Fruit fly (Drosophila melanogaster): ENCODE measurements around the gene CG14717.

The CG14717 gene

dm6 chr3R:11721593-11721992 lies 25.3 kb downstream of the CG14717 start, which contains the start of gene CG12594:
CG12594 (plus strand) TSS chr3R:11721734.
- TF ChIP-seq Hr39 (optimal IDR thresholded peaks at IDR 0.05) (no peak), chinmo (GFP tag; IDR thresholded peaks at IDR 0.05; ENCODE audit: partially characterized antibody) (0 out of 4 replicates have a peak, but pooled peaks have one; percentile 22), CG43689 (GFP tag; IDR thresholded peaks at IDR 0.05) (no peak), Jarid2 (GFP tag; optimal IDR thresholded peaks at IDR 0.05) (peak; percentile 4), scrt (GFP tag; optimal IDR thresholded peaks at IDR 0.05) (peak; percentile 57), sug (tag; optimal IDR thresholded peaks at IDR 0.05) (no peak), mld (GFP tag; IDR thresholded peaks at IDR 0.05; ENCODE audit: partially characterized antibody) (no peak), CG9797 (GFP tag; optimal IDR thresholded peaks at IDR 0.05) (no peak), CG5180 (GFP tag; optimal IDR thresholded peaks at IDR 0.05) (peak; percentile 67), CG1529 (GFP tag; optimal IDR thresholded peaks at IDR 0.05) (no peak), Scr (GFP tag; IDR thresholded peaks at IDR 0.05; ENCODE audit: partially characterized antibody) (no peak), ewg (GFP tag; optimal IDR thresholded peaks at IDR 0.05) (peak; percentile 74), Deaf1 (tag; optimal IDR thresholded peaks at IDR 0.05) (peak; percentile 7), abd-A (tag; optimal IDR thresholded peaks at IDR 0.05) (peak; percentile 32)

- TF ChIP-seq cato (GFP tag; optimal IDR thresholded peaks at IDR 0.05; ENCODE audit: borderline replicate concordance): peak; percentile 0
- no peak for TF ChIP-seq CG3281 (GFP tag; optimal IDR thresholded peaks at IDR 0.05)
- TF ChIP-seq gt (GFP tag; IDR thresholded peaks at IDR 0.05): no peak
- TF ChIP-seq tin (GFP tag; optimal IDR thresholded peaks at IDR 0.05): peak; percentile 10
- TF ChIP-seq CG5953 (GFP tag; IDR thresholded peaks at IDR 0.05): no peak
- no peak for TF ChIP-seq usp (GFP tag; optimal IDR thresholded peaks at IDR 0.05)
- no peak for TF ChIP-seq Kr (GFP tag; optimal IDR thresholded peaks at IDR 0.05)
- TF ChIP-seq Rfx (GFP tag; IDR thresholded peaks at IDR 0.05): no peak; the same call in 1 of the 2 replicates
- TF ChIP-seq trh (GFP tag; optimal IDR thresholded peaks at IDR 0.05): no peak
- TF ChIP-seq CG8944 (GFP tag; optimal IDR thresholded peaks at IDR 0.05): no peak
- no peak for TF ChIP-seq fd64A (GFP tag; optimal IDR thresholded peaks at IDR 0.05)
- TF ChIP-seq Blimp-1 (GFP tag; optimal IDR thresholded peaks at IDR 0.05): no peak
- no peak for TF ChIP-seq Elba2 (GFP tag; optimal IDR thresholded peaks at IDR 0.05)
- TF ChIP-seq Asciz (GFP tag; optimal IDR thresholded peaks at IDR 0.05): no peak
- no peak for TF ChIP-seq Nf-YB (GFP tag; optimal IDR thresholded peaks at IDR 0.05)
- TF ChIP-seq tio (GFP tag; optimal IDR thresholded peaks at IDR 0.05): no peak
- peak; percentile 20 for TF ChIP-seq CG12744 (GFP tag; optimal IDR thresholded peaks at IDR 0.05)
- TF ChIP-seq Chrac-16 (GFP tag; optimal IDR thresholded peaks at IDR 0.05): peak; percentile 23
- TF ChIP-seq H2.0 (GFP tag; IDR thresholded peaks at IDR 0.05): no peak
- TF ChIP-seq CG13775 (GFP tag; optimal IDR thresholded peaks at IDR 0.05): peak; percentile 34
- no peak for TF ChIP-seq sna (GFP tag; IDR thresholded peaks at IDR 0.05; ENCODE audit: partially characterized antibody)
- TF ChIP-seq Sox100B (GFP tag; optimal IDR thresholded peaks at IDR 0.05): no peak
- peak; percentile 62 for TF ChIP-seq ewg (GFP tag; optimal IDR thresholded peaks at IDR 0.05)
- TF ChIP-seq CG32767 (GFP tag; IDR thresholded peaks at IDR 0.05): no peak
- TF ChIP-seq CG18764 (GFP tag; optimal IDR thresholded peaks at IDR 0.05): no peak
- TF ChIP-seq Eip74EF (GFP tag; optimal IDR thresholded peaks at IDR 0.05): no peak
- TF ChIP-seq otp (GFP tag; IDR thresholded peaks at IDR 0.05): no peak
- TF ChIP-seq CG1792 (GFP tag; optimal IDR thresholded peaks at IDR 0.05): no peak
- TF ChIP-seq CG11560 (tag; IDR thresholded peaks at IDR 0.05): peak; percentile 45; the same call in 1 of the 3 replicates
- peak; percentile 11 for TF ChIP-seq CG16863 (GFP tag; optimal IDR thresholded peaks at IDR 0.05)
- no peak for TF ChIP-seq eyg (GFP tag; optimal IDR thresholded peaks at IDR 0.05)
- no peak for TF ChIP-seq CG18262 (tag; optimal IDR thresholded peaks at IDR 0.05)
- no peak for TF ChIP-seq twi (tag; optimal IDR thresholded peaks at IDR 0.05)
- no peak for TF ChIP-seq CG14014 (GFP tag; IDR thresholded peaks at IDR 0.05)
- no peak for TF ChIP-seq kni (GFP tag; optimal IDR thresholded peaks at IDR 0.05)
- no peak for TF ChIP-seq CG7987 (GFP tag; optimal IDR thresholded peaks at IDR 0.05)
- TF ChIP-seq salm (tag; optimal IDR thresholded peaks at IDR 0.05): no peak
These were observed 39.0 kb downstream of the CG14717 start, which contains the start of gene CG14721 for dm6 chr3R:11735337-11735736. CG14721 (plus strand) TSS chr3R:11735447.
